Worm (Caenorhabditis elegans): ENCODE data around the gene Y25C1A.6.

The Y25C1A.6 gene

ce11 chrII:3110099-3110498 is 49.2 kb downstream of the Y25C1A.6 start:
- TF ChIP-seq elt-3 (tag; optimal IDR thresholded peaks at IDR 0.05) = no peak
- no peak for TF ChIP-seq nhr-25 (tag; optimal IDR thresholded peaks at IDR 0.05)
- no peak for TF ChIP-seq fkh-10 (GFP tag; optimal IDR thresholded peaks at IDR 0.05)
- no peak for TF ChIP-seq nhr-43 (tag; optimal IDR thresholded peaks at IDR 0.05; ENCODE audit: poor library complexity, severe bottlenecking)
- TF ChIP-seq aly-2 (tag; optimal IDR thresholded peaks at IDR 0.05) = no peak
- TF ChIP-seq ZK546.5 (tag; optimal IDR thresholded peaks at IDR 0.05) = no peak
- no peak for TF ChIP-seq egl-5 (tag; optimal IDR thresholded peaks at IDR 0.05)
- TF ChIP-seq tbx-2 (tag; optimal IDR thresholded peaks at IDR 0.05) = no peak
- TF ChIP-seq skn-1 (tag; optimal IDR thresholded peaks at IDR 0.05) = no peak
- TF ChIP-seq nhr-12 (tag; optimal IDR thresholded peaks at IDR 0.05) = no peak
- no peak for TF ChIP-seq elt-2 (tag; optimal IDR thresholded peaks at IDR 0.05)
- no peak for TF ChIP-seq hmg-11 (tag; optimal IDR thresholded peaks at IDR 0.05)
- no peak for TF ChIP-seq unc-39 (tag; optimal IDR thresholded peaks at IDR 0.05)
- TF ChIP-seq snpc-4 (tag; optimal IDR thresholded peaks at IDR 0.05) = no peak
- no peak for TF ChIP-seq ceh-82 (tag; optimal IDR thresholded peaks at IDR 0.05)
- no peak for TF ChIP-seq ceh-28 (tag; optimal IDR thresholded peaks at IDR 0.05)
- TF ChIP-seq nhr-237 (tag; optimal IDR thresholded peaks at IDR 0.05) = no peak

ce11 chrII:3111147-3111546 is 50.3 kb downstream of the Y25C1A.6 start, which contains the start of gene Y25C1A.13:
TSS of gene Y25C1A.13 (minus strand) at chrII:3111247.
- TF ChIP-seq elt-2 (tag; optimal IDR thresholded peaks at IDR 0.05) (peak; percentile 1), hmg-11 (tag; optimal IDR thresholded peaks at IDR 0.05) (no peak)

Data from whole organism, L3 larva.